Fruit fly (Drosophila melanogaster) whole organism, embryonic: Measurements from ENCODE around the gene VGlut.

Experiments
- Adf1 ChIP-seq: fragments of 200-800 bp; sonication (Bioruptor generic); IDR thresholded peaks from 2 replicates; pipeline ENCODE4 v1.3.6; 2022; ENCODE audit warnings: missing biosample characterization, missing genetic modification characterization
- BEAF-32 ChIP-seq: fragments of 200-800 bp; sonication (Bioruptor generic); optimal IDR thresholded peaks from 3 replicates; lab custom pipeline; 2017; ENCODE audit warnings: missing biosample characterization, missing genetic modification characterization, mild to moderate bottlenecking, moderate library complexity, missing genetic modification reagents
- CG11696 ChIP-seq: fragments of 200-800 bp; sonication (Bioruptor generic); IDR thresholded peaks from 2 replicates; pipeline ENCODE4 v1.3.6; 2022; ENCODE audit warnings: missing biosample characterization, missing genetic modification characterization
- CG12391 ChIP-seq: fragments of 200-800 bp; sonication (Bioruptor generic); optimal IDR thresholded peaks from 3 replicates; lab custom pipeline; 2018; ENCODE audit warnings: missing biosample characterization, mild to moderate bottlenecking, missing genetic modification characterization, moderate library complexity
- CG12659 ChIP-seq: fragments of 200-800 bp; sonication (Bioruptor generic); optimal IDR thresholded peaks from 3 replicates; lab custom pipeline; 2017; ENCODE audit warnings: mild to moderate bottlenecking, missing biosample characterization, missing genetic modification reagents, missing genetic modification characterization
- CG13287 ChIP-seq: fragments of 200-800 bp; sonication (Bioruptor generic); IDR thresholded peaks from 2 replicates; pipeline ENCODE4 v1.3.6; 2022; ENCODE audit warnings: missing biosample characterization, missing genetic modification characterization; ENCODE audit not compliant: partially characterized antibody
- CG13775 ChIP-seq: fragments of 200-800 bp; sonication (Bioruptor generic); optimal IDR thresholded peaks from 3 replicates; lab custom pipeline; 2017; ENCODE audit warnings: missing biosample characterization, mild to moderate bottlenecking, missing genetic modification characterization
- CG14710 ChIP-seq: fragments of 200-800 bp; sonication (Bioruptor generic); optimal IDR thresholded peaks from 3 replicates; lab custom pipeline; 2019; ENCODE audit warnings: missing biosample characterization, mild to moderate bottlenecking, missing genetic modification characterization, moderate library complexity
- CG15011 ChIP-seq: fragments of 200-800 bp; sonication (Bioruptor generic); optimal IDR thresholded peaks from 3 replicates; lab custom pipeline; 2018; ENCODE audit warnings: missing biosample characterization, mild to moderate bottlenecking, missing genetic modification characterization
- CG15269 ChIP-seq: fragments of 200-800 bp; sonication (Bioruptor generic); optimal IDR thresholded peaks from 2 replicates; lab custom pipeline; 2018; ENCODE audit warnings: missing biosample characterization, mild to moderate bottlenecking, missing genetic modification characterization, moderate library complexity
- CG15479 ChIP-seq: fragments of 200-800 bp; sonication (Bioruptor generic); optimal IDR thresholded peaks from 3 replicates; lab custom pipeline; 2019; ENCODE audit warnings: missing biosample characterization, mild to moderate bottlenecking, missing genetic modification characterization, moderate library complexity
- CG15514 ChIP-seq: fragments of 200-800 bp; sonication (Bioruptor generic); optimal IDR thresholded peaks from 3 replicates; lab custom pipeline; 2017; ENCODE audit warnings: missing biosample characterization, missing genetic modification characterization, mild to moderate bottlenecking, moderate library complexity, missing genetic modification reagents
- CG17359 ChIP-seq: fragments of 200-800 bp; sonication (Bioruptor generic); optimal IDR thresholded peaks from 3 replicates; lab custom pipeline; 2018; ENCODE audit warnings: missing biosample characterization, mild to moderate bottlenecking, missing genetic modification characterization, moderate library complexity
- CG2202 ChIP-seq: fragments of 200-800 bp; sonication (Bioruptor generic); optimal IDR thresholded peaks from 2 replicates; lab custom pipeline; 2018; ENCODE audit warnings: missing biosample characterization, mild to moderate bottlenecking, missing genetic modification characterization
- CG2875 ChIP-seq: fragments of 200-800 bp; sonication (Bioruptor generic); optimal IDR thresholded peaks from 2 replicates; lab custom pipeline; 2017; ENCODE audit warnings: missing biosample characterization, mild to moderate bottlenecking, missing genetic modification characterization, missing genetic modification reagents
- CG30431 ChIP-seq: fragments of 200-800 bp; sonication (Bioruptor generic); optimal IDR thresholded peaks from 2 replicates; lab custom pipeline; 2017; ENCODE audit warnings: missing biosample characterization, missing genetic modification characterization
- CG31365 ChIP-seq: fragments of 200-800 bp; sonication (Bioruptor generic); optimal IDR thresholded peaks from 2 replicates; lab custom pipeline; 2018; ENCODE audit warnings: missing biosample characterization, mild to moderate bottlenecking, missing genetic modification characterization
- CG34422 ChIP-seq: fragments of 200-800 bp; sonication (Bioruptor generic); IDR thresholded peaks from 3 replicates; pipeline ENCODE4 v1.3.6; 2022; ENCODE audit warnings: missing biosample characterization, missing genetic modification characterization
- CG42726 ChIP-seq: fragments of 200-800 bp; sonication (Bioruptor generic); IDR thresholded peaks from 2 replicates; pipeline ENCODE4 v1.3.6; 2022; ENCODE audit warnings: missing biosample characterization, missing genetic modification characterization; ENCODE audit not compliant: partially characterized antibody
- CG7963 ChIP-seq: fragments of 200-800 bp; sonication (Bioruptor generic); IDR thresholded peaks from 3 replicates; pipeline ENCODE4 v1.3.6; 2022; ENCODE audit warnings: missing biosample characterization, missing genetic modification characterization; ENCODE audit not compliant: partially characterized antibody
- CoRest ChIP-seq: fragments of 200-800 bp; sonication (Bioruptor generic); optimal IDR thresholded peaks from 3 replicates; lab custom pipeline; 2018; ENCODE audit warnings: missing biosample characterization, mild to moderate bottlenecking, missing genetic modification characterization, moderate library complexity
- E2f1 ChIP-seq: fragments of 200-800 bp; sonication (Bioruptor generic); IDR thresholded peaks from 2 replicates; pipeline ENCODE4 v1.3.6; 2022; ENCODE audit warnings: missing biosample characterization, missing genetic modification characterization
- HLHmδ ChIP-seq: fragments of 200-800 bp; sonication (Bioruptor generic); optimal IDR thresholded peaks from 2 replicates; lab custom pipeline; 2018; ENCODE audit warnings: missing biosample characterization, mild to moderate bottlenecking, missing genetic modification characterization, moderate library complexity
- Hmr ChIP-seq: fragments of 200-800 bp; sonication (Bioruptor generic); optimal IDR thresholded peaks from 3 replicates; lab custom pipeline; 2017; ENCODE audit warnings: mild to moderate bottlenecking, missing biosample characterization, missing genetic modification reagents, missing genetic modification characterization
- Kr ChIP-seq: fragments of 200-800 bp; sonication (Bioruptor generic); optimal IDR thresholded peaks from 2 replicates; lab custom pipeline; 2017; ENCODE audit warnings: missing biosample characterization, mild to moderate bottlenecking, missing genetic modification characterization
- NC2α ChIP-seq: fragments of 200-800 bp; sonication (Bioruptor generic); optimal IDR thresholded peaks from 2 replicates; lab custom pipeline; 2016; ENCODE audit warnings: missing biosample characterization, missing genetic modification characterization
- Oaz ChIP-seq: fragments of 200-800 bp; sonication (Bioruptor generic); IDR thresholded peaks from 2 replicates; pipeline ENCODE4 v1.3.6; 2022; ENCODE audit warnings: missing biosample characterization, missing genetic modification characterization
- Ravus ChIP-seq: fragments of 200-800 bp; sonication (Bioruptor generic); IDR thresholded peaks from 2 replicates; pipeline ENCODE4 v1.3.6; 2022; ENCODE audit warnings: missing biosample characterization, missing genetic modification characterization
- Taf1 ChIP-seq: fragments of 200-800 bp; sonication (Bioruptor generic); IDR thresholded peaks from 2 replicates; pipeline ENCODE4 v1.3.6; 2022; ENCODE audit warnings: missing biosample characterization, missing genetic modification characterization
- Tbp ChIP-seq: fragments of >200 bp; optimal IDR thresholded peaks from 2 replicates; lab custom pipeline; 2018; ENCODE audit warnings: missing biosample characterization, missing genetic modification characterization
- Vsx1 ChIP-seq: fragments of 200-800 bp; sonication (Bioruptor generic); optimal IDR thresholded peaks from 2 replicates; lab custom pipeline; 2017; ENCODE audit warnings: missing biosample characterization, mild to moderate bottlenecking, missing genetic modification characterization, missing genetic modification reagents
- Xbp1 ChIP-seq: fragments of 200-800 bp; sonication (Bioruptor generic); optimal IDR thresholded peaks from 3 replicates; lab custom pipeline; 2016; ENCODE audit warnings: missing biosample characterization, mild to moderate bottlenecking, missing genetic modification characterization
- amos ChIP-seq: fragments of 200-800 bp; sonication (Bioruptor generic); IDR thresholded peaks from 2 replicates; pipeline ENCODE4 v1.3.6; 2022; ENCODE audit warnings: missing biosample characterization, missing genetic modification characterization; ENCODE audit not compliant: partially characterized antibody
- bigmax ChIP-seq: fragments of 200-800 bp; sonication (Bioruptor generic); optimal IDR thresholded peaks from 2 replicates; lab custom pipeline; 2018; ENCODE audit warnings: missing biosample characterization, mild to moderate bottlenecking, missing genetic modification characterization
- chm ChIP-seq: fragments of 200-800 bp; sonication (Bioruptor generic); IDR thresholded peaks from 2 replicates; pipeline ENCODE4 v1.3.6; 2022; ENCODE audit warnings: missing biosample characterization, missing genetic modification characterization
- dati ChIP-seq: fragments of 200-800 bp; sonication (Bioruptor generic); IDR thresholded peaks from 2 replicates; pipeline ENCODE4 v1.3.6; 2022; ENCODE audit warnings: missing biosample characterization, missing genetic modification characterization
- dm ChIP-seq: fragments of 200-800 bp; sonication (Bioruptor generic); optimal IDR thresholded peaks from 3 replicates; lab custom pipeline; 2016; ENCODE audit warnings: missing biosample characterization, missing genetic modification characterization
- dpn ChIP-seq, 2 experiments: fragments of 200-800 bp; sonication (Bioruptor generic); optimal IDR thresholded peaks; 3 replicates each; lab custom pipeline; 2016; ENCODE audit warnings: missing biosample characterization in 2 of 2, missing genetic modification characterization in 2 of 2
- insv ChIP-seq, 2 experiments: fragments of 200-800 bp; sonication (Bioruptor generic); optimal IDR thresholded peaks; 3 replicates each; lab custom pipeline; 2016 to 2018; ENCODE audit warnings: missing biosample characterization in 2 of 2, missing genetic modification characterization in 2 of 2
- jumu ChIP-seq: fragments of 200-800 bp; sonication (Bioruptor generic); optimal IDR thresholded peaks from 3 replicates; lab custom pipeline; 2016; ENCODE audit warnings: missing biosample characterization, missing genetic modification characterization
- klu ChIP-seq: fragments of 200-800 bp; sonication (Bioruptor generic); IDR thresholded peaks from 2 replicates; pipeline ENCODE4 v1.3.6; 2022; ENCODE audit warnings: missing biosample characterization, missing genetic modification characterization
- nau ChIP-seq: fragments of 200-800 bp; sonication (Bioruptor generic); optimal IDR thresholded peaks from 3 replicates; lab custom pipeline; 2017; ENCODE audit warnings: missing biosample characterization, mild to moderate bottlenecking, missing genetic modification characterization, missing genetic modification reagents
- pnt ChIP-seq: fragments of 200-800 bp; sonication (Bioruptor generic); optimal IDR thresholded peaks from 3 replicates; lab custom pipeline; 2016; ENCODE audit warnings: missing biosample characterization, missing genetic modification characterization
- psq ChIP-seq: fragments of 200-800 bp; sonication (Bioruptor generic); optimal IDR thresholded peaks from 2 replicates; lab custom pipeline; 2017; ENCODE audit warnings: missing biosample characterization, missing genetic modification characterization
- sima ChIP-seq: fragments of 200-800 bp; sonication (Bioruptor generic); optimal IDR thresholded peaks from 2 replicates; lab custom pipeline; 2016; ENCODE audit warnings: missing biosample characterization, missing genetic modification characterization
- slp2 ChIP-seq: fragments of 200-800 bp; sonication (Bioruptor generic); optimal IDR thresholded peaks from 2 replicates; lab custom pipeline; 2016; ENCODE audit warnings: missing biosample characterization, missing genetic modification characterization
- stc ChIP-seq: fragments of 200-800 bp; sonication (Bioruptor generic); IDR thresholded peaks from 2 replicates; pipeline ENCODE4 v1.3.6; 2022; ENCODE audit warnings: missing biosample characterization, missing genetic modification characterization
- twi ChIP-seq: fragments of 200-800 bp; optimal IDR thresholded peaks from 2 replicates; lab custom pipeline; 2019; ENCODE audit warnings: missing biosample characterization, mild to moderate bottlenecking, missing genetic modification characterization, moderate library complexity
- wor ChIP-seq: fragments of 200-800 bp; sonication (Bioruptor generic); IDR thresholded peaks from 2 replicates; pipeline ENCODE4 v1.3.6; 2022; ENCODE audit warnings: missing biosample characterization, missing genetic modification characterization
- zen2 ChIP-seq: fragments of 200-800 bp; sonication (Bioruptor generic); IDR thresholded peaks from 3 replicates; pipeline ENCODE4 v1.3.6; 2022; ENCODE audit warnings: missing biosample characterization, missing genetic modification characterization; ENCODE audit not compliant: partially characterized antibody

The VGlut gene

dm6 chr2L:2365077-2365651 lies 34.9 kb upstream of the VGlut start, which contains the start of the genes Rab5 and Axud1 (continued):
- peak; percentile 68 for TF ChIP-seq CG12659 (GFP tag; lab: Kevin White, UChicago)
- no peak for TF ChIP-seq psq (GFP tag; lab: Kevin White, UChicago)
- no peak for TF ChIP-seq dati (GFP tag; lab: Robert Waterston, UW)
- no peak; the same call in 1 of the 2 replicates for TF ChIP-seq chm
- no peak for TF ChIP-seq Oaz
- TF ChIP-seq bigmax (GFP tag; lab: Kevin White, UChicago): no peak
- peak; percentile 53 for TF ChIP-seq Hmr (GFP tag; lab: Kevin White, UChicago)
- no peak for TF ChIP-seq CG7963
- TF ChIP-seq Vsx1 (GFP tag; lab: Kevin White, UChicago): no peak
- TF ChIP-seq Xbp1: peak; percentile 4
- no peak for TF ChIP-seq CG13775 (GFP tag; lab: Kevin White, UChicago)
- TF ChIP-seq wor: no peak
- no peak for TF ChIP-seq zen2 (GFP tag; lab: Robert Waterston, UW)
- peak; percentile 30; the same call in 1 of the 2 replicates for TF ChIP-seq CG13287 (GFP tag; lab: Robert Waterston, UW)
- TF ChIP-seq HLHmδ: no peak
- no peak for TF ChIP-seq CG15011 (GFP tag; lab: Kevin White, UChicago)
- peak; percentile 18 for TF ChIP-seq CG12391
- TF ChIP-seq pnt (GFP tag; lab: Kevin White, UChicago): no peak
- TF ChIP-seq Tbp (GFP tag; lab: Kevin White, UChicago): peak; percentile 74
- no peak for TF ChIP-seq jumu (GFP tag; lab: Kevin White, UChicago)
- TF ChIP-seq CG42726 (GFP tag; lab: Robert Waterston, UW): 0 out of 2 replicates have a peak, but pooled peaks have one; percentile 45
- peak; percentile 42 for TF ChIP-seq dm (GFP tag; lab: Kevin White, UChicago)
- no peak for TF ChIP-seq insv (GFP tag; optimal IDR thresholded peaks at IDR 0.05; lab: Kevin White, UChicago)
- peak; percentile 94 for TF ChIP-seq CG15479 (GFP tag; lab: Kevin White, UChicago)
- no peak for TF ChIP-seq CG30431 (GFP tag; lab: Kevin White, UChicago)
- no peak for TF ChIP-seq dpn (GFP tag; optimal IDR thresholded peaks at IDR 0.05; lab: Kevin White, UChicago)
- no peak for TF ChIP-seq CG11696
- TF ChIP-seq Ravus (GFP tag; lab: Robert Waterston, UW): no peak
- peak; percentile 38 for TF ChIP-seq CoRest (tag; lab: Kevin White, UChicago)
- TF ChIP-seq klu: no peak
- TF ChIP-seq BEAF-32: peak; percentile 79
- no peak for TF ChIP-seq CG17359
- TF ChIP-seq stc: peak; percentile 11; the same call in 1 of the 2 replicates
- TF ChIP-seq CG15269 (tag; lab: Kevin White, UChicago): no peak
- peak; percentile 9; the same call in 1 of the 2 replicates for TF ChIP-seq Taf1 (GFP tag; lab: Robert Waterston, UW)
- no peak for TF ChIP-seq NC2α (GFP tag; lab: Kevin White, UChicago)
- no peak for TF ChIP-seq amos (GFP tag; lab: Robert Waterston, UW)
- TF ChIP-seq CG14710 (tag; lab: Kevin White, UChicago): peak; percentile 88
- TF ChIP-seq CG31365: no peak
- TF ChIP-seq sima (GFP tag; lab: Kevin White, UChicago): no peak
- no peak for TF ChIP-seq CG2202 (tag; lab: Kevin White, UChicago)
- TF ChIP-seq E2f1 (GFP tag; lab: Robert Waterston, UW): peak; percentile 21; the same call in 1 of the 2 replicates
- no peak for TF ChIP-seq Adf1 (GFP tag; lab: Robert Waterston, UW)
- TF ChIP-seq twi (tag; lab: Kevin White, UChicago): no peak
- no peak for TF ChIP-seq slp2
- peak; percentile 91 for TF ChIP-seq CG15514 (GFP tag; lab: Kevin White, UChicago)
- TF ChIP-seq CG2875 (GFP tag; lab: Kevin White, UChicago): no peak
- no peak for TF ChIP-seq nau
- no peak for TF ChIP-seq CG34422 (GFP tag; lab: Robert Waterston, UW)
- TF ChIP-seq Kr (GFP tag; lab: Kevin White, UChicago): no peak
